Fruit fly (Drosophila melanogaster): Measurements from ENCODE around the gene CG2839.

CG2839 gene

dm6 chr2L:670771-671170 is 45.3 kb downstream of the CG2839 start:
- no peak for TF ChIP-seq CG8478 (optimal IDR thresholded peaks at IDR 0.05)
- TF ChIP-seq CTCF (optimal IDR thresholded peaks at IDR 0.05): no peak

DNA sequence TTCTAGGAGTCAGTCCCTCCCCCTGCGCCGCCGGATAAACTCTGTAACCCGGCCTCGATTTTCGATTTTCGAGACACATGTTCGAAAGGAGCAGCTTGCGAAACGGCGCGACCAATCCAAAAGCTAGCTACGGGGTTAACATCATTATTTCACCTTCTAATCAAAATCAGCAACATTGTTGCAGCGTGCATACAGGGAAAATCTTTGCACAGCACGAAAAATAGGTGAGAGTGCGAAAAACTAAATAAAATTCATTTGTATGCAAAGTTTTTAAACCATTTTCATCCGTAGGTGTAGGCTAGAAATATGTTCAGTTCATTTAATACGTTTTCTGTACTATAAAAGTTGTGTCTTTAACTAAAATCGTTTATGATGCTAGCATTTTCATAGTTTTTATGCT is 46.8 kb downstream of the CG2839 start:
- TF ChIP-seq CG8478 (optimal IDR thresholded peaks at IDR 0.05): no peak
- TF ChIP-seq CTCF (optimal IDR thresholded peaks at IDR 0.05): no peak

- TF ChIP-seq CTCF (optimal IDR thresholded peaks at IDR 0.05): no peak
- TF ChIP-seq CG8478 (optimal IDR thresholded peaks at IDR 0.05): no peak
These were observed 49.5 kb downstream of the CG2839 start for dm6 chr2L:674923-675322.
